Fruit fly (Drosophila melanogaster) whole organism, embryonic: ENCODE measurements around the gene CG31548.

Experiments used
- BtbVII ChIP-seq: fragments of 200-800 bp; sonication (Bioruptor generic); optimal IDR thresholded peaks from 3 replicates; lab custom pipeline; 2017; ENCODE audit warnings: missing biosample characterization, mild to moderate bottlenecking, missing genetic modification characterization
- CG10543 ChIP-seq: fragments of 200-800 bp; sonication (Bioruptor generic); optimal IDR thresholded peaks from 3 replicates; lab custom pipeline; 2017; ENCODE audit warnings: missing biosample characterization, mild to moderate bottlenecking, missing genetic modification characterization, moderate library complexity
- CG11723 ChIP-seq: fragments of 200-800 bp; sonication (Bioruptor generic); optimal IDR thresholded peaks from 2 replicates; lab custom pipeline; 2017; ENCODE audit warnings: missing biosample characterization, mild to moderate bottlenecking, missing genetic modification characterization
- CG12299 ChIP-seq: fragments of 200-800 bp; sonication (Bioruptor generic); optimal IDR thresholded peaks from 2 replicates; lab custom pipeline; 2018; ENCODE audit warnings: missing biosample characterization, mild to moderate bottlenecking, missing genetic modification characterization
- CG13123 ChIP-seq: fragments of 200-800 bp; sonication (Bioruptor generic); optimal IDR thresholded peaks from 2 replicates; lab custom pipeline; 2016; ENCODE audit warnings: missing biosample characterization, missing genetic modification characterization
- CG13424 ChIP-seq: fragments of 200-800 bp; sonication (Bioruptor generic); optimal IDR thresholded peaks from 2 replicates; lab custom pipeline; 2019; ENCODE audit warnings: missing biosample characterization, mild to moderate bottlenecking, missing genetic modification characterization, moderate library complexity
- CG15601 ChIP-seq: fragments of 200-800 bp; sonication (Bioruptor generic); optimal IDR thresholded peaks from 3 replicates; lab custom pipeline; 2019; ENCODE audit warnings: missing biosample characterization, mild to moderate bottlenecking, missing genetic modification characterization, moderate library complexity
- CG1603 ChIP-seq: fragments of 200-800 bp; sonication (Bioruptor generic); optimal IDR thresholded peaks from 2 replicates; lab custom pipeline; 2019; ENCODE audit warnings: missing biosample characterization, mild to moderate bottlenecking, missing genetic modification characterization, moderate library complexity
- CG16779 ChIP-seq: fragments of 200-800 bp; sonication (Bioruptor generic); IDR thresholded peaks from 2 replicates; pipeline ENCODE4 v1.3.6; 2022; ENCODE audit warnings: missing biosample characterization, missing genetic modification characterization
- CG17361 ChIP-seq: fragments of 200-800 bp; sonication (Bioruptor generic); IDR thresholded peaks from 3 replicates; pipeline ENCODE4 v1.3.6; 2022; ENCODE audit warnings: missing biosample characterization, missing genetic modification characterization
- CG17802 ChIP-seq: fragments of 200-800 bp; sonication (Bioruptor generic); optimal IDR thresholded peaks from 2 replicates; lab custom pipeline; 2018; ENCODE audit warnings: missing biosample characterization, mild to moderate bottlenecking, missing genetic modification characterization, moderate library complexity
- CG1792 ChIP-seq: fragments of 200-800 bp; sonication (Bioruptor generic); optimal IDR thresholded peaks from 2 replicates; lab custom pipeline; 2016; ENCODE audit warnings: missing biosample characterization, missing genetic modification characterization
- CG1832 ChIP-seq: fragments of 200-800 bp; sonication (Bioruptor generic); optimal IDR thresholded peaks from 2 replicates; lab custom pipeline; 2017; ENCODE audit warnings: missing biosample characterization, mild to moderate bottlenecking, missing genetic modification characterization, inconsistent platforms
- CG18764 ChIP-seq: fragments of 200-800 bp; sonication (Bioruptor generic); optimal IDR thresholded peaks from 3 replicates; lab custom pipeline; 2016; ENCODE audit warnings: missing biosample characterization, missing genetic modification characterization
- CG33213 ChIP-seq: fragments of 200-800 bp; sonication (Bioruptor generic); optimal IDR thresholded peaks from 3 replicates; lab custom pipeline; 2016; ENCODE audit warnings: missing biosample characterization, missing genetic modification characterization
- CG42726 ChIP-seq: fragments of 200-800 bp; sonication (Bioruptor generic); IDR thresholded peaks from 2 replicates; pipeline ENCODE4 v1.3.6; 2022; ENCODE audit warnings: missing biosample characterization, missing genetic modification characterization; ENCODE audit not compliant: partially characterized antibody
- CG43689 ChIP-seq: fragments of 200-800 bp; sonication (Bioruptor generic); IDR thresholded peaks from 2 replicates; pipeline ENCODE4 v1.3.6; 2022; ENCODE audit warnings: missing biosample characterization, missing genetic modification characterization
- CG4730 ChIP-seq: fragments of 200-800 bp; sonication (Bioruptor generic); IDR thresholded peaks from 2 replicates; pipeline ENCODE4 v1.3.6; 2022; ENCODE audit warnings: missing biosample characterization, missing genetic modification characterization
- CG6689 ChIP-seq: fragments of 200-800 bp; sonication (Bioruptor generic); IDR thresholded peaks from 2 replicates; pipeline ENCODE4 v1.3.6; 2022; ENCODE audit warnings: missing biosample characterization, missing genetic modification characterization
- CG6854 ChIP-seq: fragments of 200-800 bp; sonication (Bioruptor generic); optimal IDR thresholded peaks from 3 replicates; lab custom pipeline; 2017; ENCODE audit warnings: missing biosample characterization, mild to moderate bottlenecking, missing genetic modification characterization
- CG7839 ChIP-seq: fragments of 200-800 bp; sonication (Bioruptor generic); optimal IDR thresholded peaks from 3 replicates; lab custom pipeline; 2018; ENCODE audit warnings: missing biosample characterization, mild to moderate bottlenecking, missing genetic modification characterization, moderate library complexity
- CG7987 ChIP-seq: fragments of 200-800 bp; sonication (Bioruptor generic); optimal IDR thresholded peaks from 2 replicates; lab custom pipeline; 2018; ENCODE audit warnings: missing biosample characterization, mild to moderate bottlenecking, missing genetic modification characterization, moderate library complexity
- CG8359 ChIP-seq: fragments of 200-800 bp; sonication (Bioruptor generic); optimal IDR thresholded peaks from 2 replicates; lab custom pipeline; 2017; ENCODE audit warnings: missing biosample characterization, mild to moderate bottlenecking, missing genetic modification characterization, borderline replicate concordance
- CG9797 ChIP-seq: fragments of 200-800 bp; sonication (Bioruptor generic); optimal IDR thresholded peaks from 3 replicates; lab custom pipeline; 2018; ENCODE audit warnings: missing biosample characterization, mild to moderate bottlenecking, missing genetic modification characterization
- CG9932 ChIP-seq: fragments of 200-800 bp; sonication (Bioruptor generic); IDR thresholded peaks from 2 replicates; pipeline ENCODE4 v1.3.6; 2022; ENCODE audit warnings: missing biosample characterization, missing genetic modification characterization
- Dad ChIP-seq: fragments of 200-800 bp; sonication (Bioruptor generic); optimal IDR thresholded peaks from 3 replicates; lab custom pipeline; 2016; ENCODE audit warnings: missing biosample characterization, missing genetic modification characterization
- Dfd ChIP-seq, 2 experiments: fragments of >200 bp; optimal IDR thresholded peaks; 2 replicates each; lab custom pipeline; 2017; ENCODE audit warnings: missing biosample characterization in 2 of 2, missing genetic modification characterization in 2 of 2
- ERR ChIP-seq: fragments of 200-800 bp; sonication (Bioruptor generic); optimal IDR thresholded peaks from 2 replicates; lab custom pipeline; 2016; ENCODE audit warnings: missing biosample characterization, missing genetic modification characterization
- Elba2 ChIP-seq: fragments of 200-800 bp; sonication (Bioruptor generic); optimal IDR thresholded peaks from 3 replicates; lab custom pipeline; 2016; ENCODE audit warnings: missing biosample characterization, missing genetic modification characterization
- H2.0 ChIP-seq: fragments of 200-800 bp; sonication (Bioruptor generic); IDR thresholded peaks from 2 replicates; pipeline ENCODE4 v1.3.6; 2022; ENCODE audit warnings: missing biosample characterization, missing genetic modification characterization
- HLH4C ChIP-seq: fragments of 200-800 bp; sonication (Bioruptor generic); IDR thresholded peaks from 3 replicates; pipeline ENCODE4 v1.3.6; 2022; ENCODE audit warnings: missing biosample characterization, missing genetic modification characterization; ENCODE audit not compliant: partially characterized antibody
- HmgD ChIP-seq: fragments of 200-800 bp; sonication (Bioruptor generic); optimal IDR thresholded peaks from 3 replicates; lab custom pipeline; 2016; ENCODE audit warnings: missing biosample characterization, missing genetic modification characterization
- Taf1 ChIP-seq: fragments of 200-800 bp; sonication (Bioruptor generic); IDR thresholded peaks from 2 replicates; pipeline ENCODE4 v1.3.6; 2022; ENCODE audit warnings: missing biosample characterization, missing genetic modification characterization
- amos ChIP-seq: fragments of 200-800 bp; sonication (Bioruptor generic); IDR thresholded peaks from 2 replicates; pipeline ENCODE4 v1.3.6; 2022; ENCODE audit warnings: missing biosample characterization, missing genetic modification characterization; ENCODE audit not compliant: partially characterized antibody
- dmrt11E ChIP-seq: fragments of 200-800 bp; sonication (Bioruptor generic); optimal IDR thresholded peaks from 3 replicates; lab custom pipeline; 2018; ENCODE audit warnings: missing biosample characterization, mild to moderate bottlenecking, missing genetic modification characterization, moderate library complexity
- dpn ChIP-seq, 2 experiments: fragments of 200-800 bp; sonication (Bioruptor generic); optimal IDR thresholded peaks; 3 replicates each; lab custom pipeline; 2016; ENCODE audit warnings: missing biosample characterization in 2 of 2, missing genetic modification characterization in 2 of 2
- en ChIP-seq: fragments of 200-800 bp; sonication (Bioruptor generic); optimal IDR thresholded peaks from 2 replicates; lab custom pipeline; 2016; ENCODE audit warnings: missing biosample characterization, missing genetic modification characterization
- fd96Cb ChIP-seq: fragments of 200-800 bp; sonication (Bioruptor generic); optimal IDR thresholded peaks from 2 replicates; lab custom pipeline; 2018; ENCODE audit warnings: missing biosample characterization, mild to moderate bottlenecking, missing genetic modification characterization, moderate library complexity
- ftz-f1 ChIP-seq: fragments of 200-800 bp; sonication (Bioruptor generic); optimal IDR thresholded peaks from 2 replicates; lab custom pipeline; 2016; ENCODE audit warnings: missing biosample characterization, missing genetic modification characterization
- gce ChIP-seq: fragments of 200-800 bp; sonication (Bioruptor generic); IDR thresholded peaks from 3 replicates; pipeline ENCODE4 v1.3.6; 2022; ENCODE audit warnings: missing biosample characterization, missing genetic modification characterization
- grn ChIP-seq: fragments of 200-800 bp; sonication (Bioruptor generic); optimal IDR thresholded peaks from 3 replicates; lab custom pipeline; 2017; ENCODE audit warnings: missing biosample characterization, missing genetic modification characterization
- gro ChIP-seq: fragments of 200-800 bp; sonication (Bioruptor generic); optimal IDR thresholded peaks from 2 replicates; lab custom pipeline; 2016; ENCODE audit warnings: missing biosample characterization, missing genetic modification characterization
- lbe ChIP-seq: fragments of 200-800 bp; sonication (Bioruptor generic); optimal IDR thresholded peaks from 2 replicates; lab custom pipeline; 2016; ENCODE audit warnings: missing biosample characterization, mild to moderate bottlenecking, missing genetic modification characterization
- luna ChIP-seq: fragments of 200-800 bp; sonication (Bioruptor generic); optimal IDR thresholded peaks from 2 replicates; lab custom pipeline; 2016; ENCODE audit warnings: missing biosample characterization, missing genetic modification characterization
- pum ChIP-seq: fragments of 200-800 bp; sonication (Bioruptor generic); optimal IDR thresholded peaks from 2 replicates; lab custom pipeline; 2016; ENCODE audit warnings: missing biosample characterization, missing genetic modification characterization
- pzg ChIP-seq: fragments of 200-800 bp; sonication (Bioruptor generic); optimal IDR thresholded peaks from 3 replicates; lab custom pipeline; 2018; ENCODE audit warnings: missing biosample characterization, mild to moderate bottlenecking, missing genetic modification characterization, moderate library complexity
- schlank ChIP-seq: fragments of 200-800 bp; sonication (Bioruptor generic); optimal IDR thresholded peaks from 2 replicates; lab custom pipeline; 2018; ENCODE audit warnings: missing biosample characterization, mild to moderate bottlenecking, missing genetic modification characterization
- sna ChIP-seq: fragments of 200-800 bp; sonication (Bioruptor generic); IDR thresholded peaks from 2 replicates; pipeline ENCODE4 v1.3.6; 2022; ENCODE audit warnings: missing biosample characterization, missing genetic modification characterization; ENCODE audit not compliant: partially characterized antibody
- so ChIP-seq: fragments of 200-800 bp; sonication (Bioruptor generic); IDR thresholded peaks from 3 replicates; pipeline ENCODE4 v1.3.6; 2022; ENCODE audit warnings: missing biosample characterization, missing genetic modification characterization
- tup ChIP-seq: fragments of 200-800 bp; sonication (Bioruptor generic); optimal IDR thresholded peaks from 2 replicates; lab custom pipeline; 2016; ENCODE audit warnings: missing biosample characterization, mild to moderate bottlenecking, missing genetic modification characterization, moderate library complexity
- zfh1 ChIP-seq: fragments of 200-800 bp; sonication (Bioruptor generic); IDR thresholded peaks from 3 replicates; pipeline ENCODE4 v1.3.6; 2022; ENCODE audit warnings: missing biosample characterization, missing genetic modification characterization

CG31548 gene

DNA sequence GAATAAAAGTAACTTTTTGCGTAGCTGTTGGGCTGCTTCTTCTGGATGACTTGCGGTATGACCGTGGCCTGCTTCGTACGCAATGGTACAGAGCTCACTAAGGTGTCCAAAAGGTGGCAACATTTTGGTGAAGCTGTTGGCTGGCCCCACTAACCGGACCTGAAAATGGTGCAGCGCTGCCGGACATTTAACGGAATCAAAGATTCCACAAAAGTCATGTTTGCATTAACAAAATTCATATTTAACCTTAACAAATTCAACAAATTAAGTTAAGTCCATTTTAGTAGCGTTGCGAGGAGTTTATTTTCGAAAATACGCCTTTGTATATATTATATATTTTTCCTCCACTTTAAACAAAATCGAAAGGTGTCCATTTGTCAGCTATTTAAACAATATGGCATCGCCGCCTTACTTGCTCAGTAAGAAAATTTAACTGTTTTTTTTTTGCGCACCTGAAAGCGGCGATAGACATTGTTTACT is 35.6 kb downstream of the CG31548 start, which contains the start of the genes kra and SecS (continued):
- TF ChIP-seq pzg (GFP tag; lab: Kevin White, UChicago) (peak; percentile 93), Dfd (GFP tag; optimal IDR thresholded peaks at IDR 0.05; lab: Kevin White, UChicago) (no peak), CG6854 (no peak), grn (GFP tag; lab: Kevin White, UChicago) (no peak), Taf1 (GFP tag; lab: Robert Waterston, UW) (no peak), fd96Cb (tag; lab: Kevin White, UChicago) (peak; percentile 29), ftz-f1 (GFP tag; lab: Kevin White, UChicago) (peak; percentile 19), CG10543 (GFP tag; lab: Kevin White, UChicago) (no peak), CG16779 (GFP tag; lab: Robert Waterston, UW) (no peak), Elba2 (GFP tag; lab: Kevin White, UChicago) (peak; percentile 81), pum (GFP tag; lab: Kevin White, UChicago) (peak; percentile 52), Dad (peak; percentile 53), CG42726 (GFP tag; lab: Robert Waterston, UW) (no peak), CG7839 (tag; lab: Kevin White, UChicago) (no peak), CG17802 (tag; lab: Kevin White, UChicago) (no peak), so (GFP tag; lab: Robert Waterston, UW) (no peak), dpn (GFP tag; optimal IDR thresholded peaks at IDR 0.05; lab: Kevin White, UChicago) (peak; percentile 67 to 68), CG6689 (GFP tag; lab: Robert Waterston, UW) (no peak), CG1832 (GFP tag; lab: Kevin White, UChicago) (no peak), CG43689 (GFP tag; lab: Robert Waterston, UW) (no peak), H2.0 (GFP tag; lab: Robert Waterston, UW) (no peak), CG13123 (GFP tag; lab: Kevin White, UChicago) (no peak), CG1603 (tag; lab: Kevin White, UChicago) (peak; percentile 86), CG15601 (tag; lab: Kevin White, UChicago) (peak; percentile 50), CG1792 (GFP tag; lab: Kevin White, UChicago) (peak; percentile 38), gro (GFP tag; lab: Kevin White, UChicago) (no peak), CG8359 (no peak), CG18764 (peak; percentile 27), HmgD (no peak), CG4730 (GFP tag; lab: Robert Waterston, UW) (no peak), ERR (GFP tag; lab: Kevin White, UChicago) (no peak), CG9797 (GFP tag; lab: Kevin White, UChicago) (peak; percentile 97), luna (no peak), CG17361 (GFP tag; lab: Robert Waterston, UW) (no peak), gce (no peak), CG12299 (tag; lab: Kevin White, UChicago) (peak; percentile 43), amos (no peak), HLH4C (GFP tag; lab: Robert Waterston, UW) (no peak), CG13424 (tag; lab: Kevin White, UChicago) (peak; percentile 77), CG7987 (GFP tag; lab: Kevin White, UChicago) (peak; percentile 57), schlank (tag; lab: Kevin White, UChicago) (peak; percentile 30), CG9932 (no peak), BtbVII (GFP tag; lab: Kevin White, UChicago) (peak; percentile 33), en (GFP tag; lab: Kevin White, UChicago) (no peak), dmrt11E (peak; percentile 56), zfh1 (GFP tag; lab: Robert Waterston, UW) (no peak), tup (GFP tag; lab: Kevin White, UChicago) (peak; percentile 56), lbe (GFP tag; lab: Kevin White, UChicago) (peak; percentile 47), CG11723 (GFP tag; lab: Kevin White, UChicago) (peak; percentile 57), CG33213 (GFP tag; lab: Kevin White, UChicago) (peak; percentile 65), sna (no peak)
